Fruit fly (Drosophila melanogaster) whole organism, wandering third instar larva: ENCODE results near the gene CG15695.

Experiments
- CG32264 ChIP-seq: fragments of 200-800 bp; sonication (Bioruptor generic); optimal IDR thresholded peaks from 2 replicates; lab custom pipeline; 2016; ENCODE audit warnings: missing biosample characterization, missing genetic modification characterization
- CG9705 ChIP-seq: fragments of 200-800 bp; sonication (Bioruptor generic); optimal IDR thresholded peaks from 2 replicates; lab custom pipeline; 2018; ENCODE audit warnings: missing biosample characterization, mild to moderate bottlenecking, missing genetic modification characterization
- CrebA ChIP-seq: fragments of 200-800 bp; sonication (Bioruptor generic); optimal IDR thresholded peaks from 2 replicates; lab custom pipeline; 2016; ENCODE audit warnings: missing biosample characterization, mild to moderate bottlenecking, missing genetic modification characterization, borderline replicate concordance
- Dfd ChIP-seq: fragments of >200 bp; optimal IDR thresholded peaks from 2 replicates; lab custom pipeline; 2017; ENCODE audit warnings: missing biosample characterization, missing genetic modification characterization
- Dif ChIP-seq: fragments of 200-275, 200-300 bp; sonication (Bioruptor generic); optimal IDR thresholded peaks from 2 replicates; lab custom pipeline; 2018; ENCODE audit warnings: missing biosample characterization, missing genetic modification characterization; ENCODE audit not compliant: partially characterized antibody
- HLH106 ChIP-seq: fragments of 200-800 bp; optimal IDR thresholded peaks from 3 replicates; lab custom pipeline; 2019; ENCODE audit warnings: missing biosample characterization, mild to moderate bottlenecking, missing genetic modification characterization, moderate library complexity
- Hnf4 ChIP-seq: fragments of 200-800 bp; sonication (Bioruptor generic); optimal IDR thresholded peaks from 2 replicates; lab custom pipeline; 2016; ENCODE audit warnings: missing biosample characterization, mild to moderate bottlenecking, missing genetic modification characterization
- Hr78 ChIP-seq: fragments of >200 bp; optimal IDR thresholded peaks from 2 replicates; lab custom pipeline; 2017; ENCODE audit warnings: missing biosample characterization, missing genetic modification characterization
- Hr83 ChIP-seq: fragments of 200-300 bp; sonication (Bioruptor generic); optimal IDR thresholded peaks from 2 replicates; lab custom pipeline; 2016; ENCODE audit warnings: missing biosample characterization, mild to moderate bottlenecking, missing genetic modification characterization, moderate library complexity; ENCODE audit not compliant: poor library complexity, severe bottlenecking
- Mio ChIP-seq: sonication (Bioruptor generic); optimal IDR thresholded peaks from 2 replicates; lab custom pipeline; 2016; ENCODE audit warnings: missing biosample characterization, missing genetic modification characterization
- Myc ChIP-seq: fragments of >200 bp; optimal IDR thresholded peaks from 2 replicates; lab custom pipeline; 2017
- N ChIP-seq: fragments of >200 bp; optimal IDR thresholded peaks from 2 replicates; lab custom pipeline; 2018; ENCODE audit warnings: missing biosample characterization, missing external identifiers, missing genetic modification characterization
- OdsH ChIP-seq: fragments of 200-800 bp; sonication (Bioruptor generic); optimal IDR thresholded peaks from 2 replicates; lab custom pipeline; 2016; ENCODE audit warnings: missing biosample characterization, mild to moderate bottlenecking, missing genetic modification characterization
- Rel ChIP-seq, 2 experiments: fragments of 200-800 bp; sonication (Bioruptor generic) in 1 of 2; optimal IDR thresholded peaks; 2 replicates in 1 of 2; 3 replicates in 1 of 2; lab custom pipeline; 2016 to 2019; ENCODE audit warnings: mild to moderate bottlenecking in 2 of 2, missing biosample characterization in 2 of 2, missing genetic modification characterization in 2 of 2, moderate library complexity in 1 of 2
- Sp1 ChIP-seq: fragments of 200-800 bp; sonication (Bioruptor generic); optimal IDR thresholded peaks from 3 replicates; lab custom pipeline; 2019; ENCODE audit warnings: missing biosample characterization, mild to moderate bottlenecking, missing genetic modification characterization, moderate library complexity
- Vsx2 ChIP-seq: fragments of 200-300, 225-300 bp; sonication (Bioruptor generic); optimal IDR thresholded peaks from 2 replicates; lab custom pipeline; 2018; ENCODE audit warnings: missing biosample characterization, missing genetic modification characterization; ENCODE audit not compliant: partially characterized antibody
- brk ChIP-seq: fragments of 200-800 bp; sonication (Bioruptor generic); optimal IDR thresholded peaks from 2 replicates; lab custom pipeline; 2016; ENCODE audit warnings: missing biosample characterization, mild to moderate bottlenecking, missing genetic modification characterization
- dl ChIP-seq, 2 experiments: fragments of 175-275, 200-275 bp in 1 of 2; fragments of 200-275 bp in 1 of 2; sonication (Bioruptor generic); optimal IDR thresholded peaks; lab custom pipeline; 2018; ENCODE audit warnings: mild to moderate bottlenecking in 2 of 2, missing biosample characterization in 2 of 2, missing genetic modification characterization in 2 of 2, moderate library complexity in 2 of 2; ENCODE audit not compliant: partially characterized antibody in 2 of 2, insufficient read depth in 1 of 2
- ey ChIP-seq: fragments of 200-800 bp; sonication (Bioruptor generic); optimal IDR thresholded peaks from 2 replicates; lab custom pipeline; 2016; ENCODE audit warnings: missing biosample characterization, missing genetic modification characterization
- foxo ChIP-seq, 2 experiments: fragments of 200-800 bp; sonication (Bioruptor generic); optimal IDR thresholded peaks; 2 replicates in 1 of 2; 3 replicates in 1 of 2; lab custom pipeline; 2016 to 2017; ENCODE audit warnings: missing biosample characterization in 2 of 2, missing genetic modification characterization in 2 of 2
- fru ChIP-seq: fragments of 200-800 bp; sonication (Bioruptor generic); optimal IDR thresholded peaks from 3 replicates; lab custom pipeline; 2016; ENCODE audit warnings: missing biosample characterization, mild to moderate bottlenecking, missing genetic modification characterization
- h ChIP-seq: fragments of 200-800 bp; sonication (Bioruptor generic); optimal IDR thresholded peaks from 3 replicates; lab custom pipeline; 2016; ENCODE audit warnings: missing biosample characterization, mild to moderate bottlenecking, missing genetic modification characterization
- lola ChIP-seq: fragments of >200 bp; optimal IDR thresholded peaks from 2 replicates; lab custom pipeline; 2017; ENCODE audit warnings: missing biosample characterization, missing genetic modification characterization
- pan ChIP-seq: fragments of >200 bp; optimal IDR thresholded peaks from 2 replicates; lab custom pipeline; 2017
- psq ChIP-seq: fragments of 200-800 bp; sonication (Bioruptor generic); optimal IDR thresholded peaks from 3 replicates; lab custom pipeline; 2017; ENCODE audit warnings: missing biosample characterization, mild to moderate bottlenecking, missing genetic modification characterization, moderate library complexity
- rgr ChIP-seq: fragments of 200-800 bp; sonication (Bioruptor generic); optimal IDR thresholded peaks from 3 replicates; lab custom pipeline; 2016; ENCODE audit warnings: missing biosample characterization, mild to moderate bottlenecking, missing genetic modification characterization
- sage ChIP-seq: fragments of 200-800 bp; sonication (Bioruptor generic); optimal IDR thresholded peaks from 2 replicates; lab custom pipeline; 2016; ENCODE audit warnings: missing biosample characterization, mild to moderate bottlenecking, missing genetic modification characterization
- sv ChIP-seq: fragments of 200-800 bp; sonication (Bioruptor generic); optimal IDR thresholded peaks from 3 replicates; lab custom pipeline; 2016; ENCODE audit warnings: missing biosample characterization, missing genetic modification characterization
- tai ChIP-seq: sonication (Bioruptor generic); optimal IDR thresholded peaks from 2 replicates; lab custom pipeline; 2016; ENCODE audit warnings: missing biosample characterization, missing genetic modification characterization
- usp ChIP-seq: fragments of >200 bp; optimal IDR thresholded peaks from 2 replicates; lab custom pipeline; 2017; ENCODE audit warnings: missing biosample characterization, missing genetic modification characterization
- woc ChIP-seq: sonication (Bioruptor generic); optimal IDR thresholded peaks from 2 replicates; lab custom pipeline; 2016; ENCODE audit warnings: missing biosample characterization, mild to moderate bottlenecking, missing genetic modification characterization

The CG15695 gene

dm6 chr3R:20859845-20860244 lies 17.9 kb downstream of the CG15695 start, which contains the start of gene Ir93a:
Gene Ir93a (minus strand): TSS chr3R:20859945.
- no peak for TF ChIP-seq Rel (GFP tag; optimal IDR thresholded peaks at IDR 0.05; lab: Kevin White, UChicago)
- TF ChIP-seq Rel (tag; optimal IDR thresholded peaks at IDR 0.05; lab: Kevin White, UChicago): no peak
- TF ChIP-seq usp (GFP tag; lab: Kevin White, UChicago): no peak
- no peak for TF ChIP-seq rgr
- TF ChIP-seq Hr78 (GFP tag; lab: Kevin White, UChicago): no peak
- no peak for TF ChIP-seq HLH106 (tag; lab: Kevin White, UChicago)
- no peak for TF ChIP-seq brk (GFP tag; lab: Kevin White, UChicago)
- no peak for TF ChIP-seq CG32264 (GFP tag; lab: Kevin White, UChicago)
- TF ChIP-seq Myc: no peak
- TF ChIP-seq Vsx2 (GFP tag; lab: Kevin White, UChicago): no peak
- no peak for TF ChIP-seq Dfd
- TF ChIP-seq foxo (GFP tag; optimal IDR thresholded peaks at IDR 0.05; lab: Kevin White, UChicago): no peak
- no peak for TF ChIP-seq pan
- TF ChIP-seq CG9705 (GFP tag; lab: Kevin White, UChicago): no peak
- no peak for TF ChIP-seq h (GFP tag; lab: Kevin White, UChicago)
- no peak for TF ChIP-seq dl (GFP tag; optimal IDR thresholded peaks at IDR 0.05; lab: Kevin White, UChicago; ENCODE audit: insufficient read depth in 1 of 2, partially characterized antibody in 2 of 2)
- no peak for TF ChIP-seq Sp1
- TF ChIP-seq Dif (GFP tag; lab: Kevin White, UChicago): no peak
- TF ChIP-seq sage (GFP tag; lab: Kevin White, UChicago): no peak
- no peak for TF ChIP-seq Hr83 (GFP tag; lab: Kevin White, UChicago)

dm6 chr3R:20866204-20866603 lies 24.3 kb downstream of the CG15695 start, which contains the start of gene KaiR1D:
Gene KaiR1D (minus strand): TSS chr3R:20866231.
- TF ChIP-seq sage (GFP tag; lab: Kevin White, UChicago) (no peak), pan (no peak), usp (GFP tag; lab: Kevin White, UChicago) (no peak), CrebA (GFP tag; lab: Kevin White, UChicago) (no peak), Mio (GFP tag; lab: Kevin White, UChicago) (no peak), sv (GFP tag; lab: Kevin White, UChicago) (no peak), Dif (GFP tag; lab: Kevin White, UChicago) (no peak), h (GFP tag; lab: Kevin White, UChicago) (no peak), Hnf4 (GFP tag; lab: Kevin White, UChicago) (no peak), lola (GFP tag; lab: Kevin White, UChicago) (no peak), CG9705 (GFP tag; lab: Kevin White, UChicago) (no peak), Myc (no peak), tai (GFP tag; lab: Kevin White, UChicago) (no peak), Vsx2 (GFP tag; lab: Kevin White, UChicago) (no peak)

- no peak for TF ChIP-seq dl (GFP tag; optimal IDR thresholded peaks at IDR 0.05; lab: Kevin White, UChicago; ENCODE audit: insufficient read depth in 1 of 2, partially characterized antibody in 2 of 2)
- TF ChIP-seq Dif (GFP tag; lab: Kevin White, UChicago): no peak
- no peak for TF ChIP-seq h (GFP tag; lab: Kevin White, UChicago)
- TF ChIP-seq fru (GFP tag; lab: Kevin White, UChicago): no peak
- no peak for TF ChIP-seq pan
- TF ChIP-seq woc: no peak
- TF ChIP-seq HLH106 (tag; lab: Kevin White, UChicago): no peak
- no peak for TF ChIP-seq Rel (GFP tag; optimal IDR thresholded peaks at IDR 0.05; lab: Kevin White, UChicago)
- TF ChIP-seq Rel (tag; optimal IDR thresholded peaks at IDR 0.05; lab: Kevin White, UChicago): no peak
- no peak for TF ChIP-seq CG9705 (GFP tag; lab: Kevin White, UChicago)
- no peak for TF ChIP-seq Vsx2 (GFP tag; lab: Kevin White, UChicago)
- TF ChIP-seq, all 38 proteins: peak for 0
These were observed 28.8 kb downstream of the CG15695 start, which contains the start of gene TotA for dm6 chr3R:20870736-20871135. Gene TotA (plus strand): TSS chr3R:20871036.

dm6 chr3R:20872688-20873087 lies 30.7 kb downstream of the CG15695 start, which contains the start of gene TotC:
Gene TotC (plus strand): TSS chr3R:20872988.
- no peak for TF ChIP-seq OdsH (GFP tag; lab: Kevin White, UChicago)
- TF ChIP-seq Vsx2 (GFP tag; lab: Kevin White, UChicago): no peak
- TF ChIP-seq Sp1: no peak
- TF ChIP-seq brk (GFP tag; lab: Kevin White, UChicago): no peak
- TF ChIP-seq Mio (GFP tag; lab: Kevin White, UChicago): no peak
- TF ChIP-seq Hr78 (GFP tag; lab: Kevin White, UChicago): no peak
- no peak for TF ChIP-seq N (GFP tag; lab: Kevin White, UChicago)
- no peak for TF ChIP-seq psq (GFP tag; lab: Kevin White, UChicago)
- TF ChIP-seq Myc: no peak
- no peak for TF ChIP-seq fru (GFP tag; lab: Kevin White, UChicago)
- TF ChIP-seq Rel (GFP tag; optimal IDR thresholded peaks at IDR 0.05; lab: Kevin White, UChicago): no peak
- TF ChIP-seq Rel (tag; optimal IDR thresholded peaks at IDR 0.05; lab: Kevin White, UChicago): no peak
- TF ChIP-seq h (GFP tag; lab: Kevin White, UChicago): no peak
- TF ChIP-seq CG9705 (GFP tag; lab: Kevin White, UChicago): no peak
- TF ChIP-seq foxo (GFP tag; optimal IDR thresholded peaks at IDR 0.05; lab: Kevin White, UChicago): no peak
- TF ChIP-seq woc: no peak
- TF ChIP-seq CG32264 (GFP tag; lab: Kevin White, UChicago): no peak
- TF ChIP-seq ey: no peak
